Fruit fly (Drosophila melanogaster): Measurements from ENCODE around the gene CG12279.

- TF ChIP-seq psq (optimal IDR thresholded peaks at IDR 0.05) (no peak), insv (optimal IDR thresholded peaks at IDR 0.05) (no peak), ttk (optimal IDR thresholded peaks at IDR 0.05) (no peak)
These were observed 12.4 kb upstream of the CG12279 start, which contains the start of gene CG31347 for dm6 chr3R:12692497-12692896.
